Fruit fly (Drosophila melanogaster): ENCODE results near the gene pths.

The pths gene

dm6 chr2L:21096448-21096994 lies 46.5 kb upstream of the pths start, which contains the start of gene CG34136 (continued):
- TF ChIP-seq CG1832 (GFP tag; optimal IDR thresholded peaks at IDR 0.05), result no peak
- peak; percentile 3 for TF ChIP-seq shn (GFP tag; optimal IDR thresholded peaks at IDR 0.05)
- peak; percentile 59 for TF ChIP-seq pros (GFP tag; optimal IDR thresholded peaks at IDR 0.05)
- peak; percentile 58 for TF ChIP-seq CG4424 (GFP tag; optimal IDR thresholded peaks at IDR 0.05)
- peak; percentile 13 for TF ChIP-seq CG7987 (GFP tag; optimal IDR thresholded peaks at IDR 0.05)
- no peak; the same call in 2 of the 3 replicates for TF ChIP-seq CG11456 (GFP tag; IDR thresholded peaks at IDR 0.05)
- TF ChIP-seq ATbp (GFP tag; optimal IDR thresholded peaks at IDR 0.05), result no peak
- TF ChIP-seq CG4404 (GFP tag; IDR thresholded peaks at IDR 0.05), result no peak
- peak; percentile 6; the same call in 1 of the 2 replicates for TF ChIP-seq MBD-R2 (GFP tag; IDR thresholded peaks at IDR 0.05)
- peak; percentile 69 for TF ChIP-seq CG10431 (GFP tag; optimal IDR thresholded peaks at IDR 0.05)
- peak; percentile 25 for TF ChIP-seq CG2120 (GFP tag; optimal IDR thresholded peaks at IDR 0.05)
- peak; percentile 56 for TF ChIP-seq CG17359 (tag; optimal IDR thresholded peaks at IDR 0.05)
- TF ChIP-seq ewg (GFP tag; optimal IDR thresholded peaks at IDR 0.05), result no peak
- TF ChIP-seq CG17385 (GFP tag; optimal IDR thresholded peaks at IDR 0.05), result no peak
- peak; percentile 87 for TF ChIP-seq sqz (GFP tag; optimal IDR thresholded peaks at IDR 0.05)
- peak; percentile 22 for TF ChIP-seq CG12155 (GFP tag; optimal IDR thresholded peaks at IDR 0.05)
- TF ChIP-seq grau (tag; optimal IDR thresholded peaks at IDR 0.05), result peak; percentile 36
- 0 out of 3 replicates have a peak, but pooled peaks have one; percentile 9 for TF ChIP-seq CG34224 (GFP tag; IDR thresholded peaks at IDR 0.05; ENCODE audit: partially characterized antibody)
- TF ChIP-seq H2.0 (GFP tag; IDR thresholded peaks at IDR 0.05), result no peak
- no peak for TF ChIP-seq insv (GFP tag; optimal IDR thresholded peaks at IDR 0.05)
- no peak for TF ChIP-seq trem (tag; optimal IDR thresholded peaks at IDR 0.05)
- TF ChIP-seq dysf (GFP tag; IDR thresholded peaks at IDR 0.05), result no peak
- TF ChIP-seq CG1603 (tag; optimal IDR thresholded peaks at IDR 0.05), result no peak
- no peak for TF ChIP-seq corto (GFP tag; optimal IDR thresholded peaks at IDR 0.05)
- no peak for TF ChIP-seq wor (GFP tag; IDR thresholded peaks at IDR 0.05)
- peak; percentile 18 for TF ChIP-seq tin (GFP tag; optimal IDR thresholded peaks at IDR 0.05)
- peak; percentile 70 for TF ChIP-seq gem (tag; optimal IDR thresholded peaks at IDR 0.05)
- TF ChIP-seq HmgZ (tag; optimal IDR thresholded peaks at IDR 0.05), result no peak
- TF ChIP-seq chinmo (GFP tag; IDR thresholded peaks at IDR 0.05; ENCODE audit: partially characterized antibody), result peak; percentile 91
- no peak for TF ChIP-seq aop (GFP tag; IDR thresholded peaks at IDR 0.05)
- TF ChIP-seq CG3281 (GFP tag; optimal IDR thresholded peaks at IDR 0.05), result peak; percentile 39
- TF ChIP-seq her (GFP tag; optimal IDR thresholded peaks at IDR 0.05), result peak; percentile 9
- TF ChIP-seq Fer3 (tag; optimal IDR thresholded peaks at IDR 0.05), result no peak
- TF ChIP-seq MTF-1 (GFP tag; optimal IDR thresholded peaks at IDR 0.05; ENCODE audit: borderline replicate concordance), result no peak
- TF ChIP-seq nom (GFP tag; optimal IDR thresholded peaks at IDR 0.05), result peak; percentile 85
- peak; percentile 8 for TF ChIP-seq CG2116 (GFP tag; optimal IDR thresholded peaks at IDR 0.05)
- peak; percentile 61 for TF ChIP-seq dmrt99B (tag; optimal IDR thresholded peaks at IDR 0.05)
- TF ChIP-seq CG10147 (GFP tag; optimal IDR thresholded peaks at IDR 0.05), result no peak
- TF ChIP-seq CG30403 (GFP tag; optimal IDR thresholded peaks at IDR 0.05), result peak; percentile 53
- no peak for TF ChIP-seq CG31365 (tag; optimal IDR thresholded peaks at IDR 0.05)
- no peak for TF ChIP-seq mam (GFP tag; optimal IDR thresholded peaks at IDR 0.05)
- TF ChIP-seq ash1 (GFP tag; optimal IDR thresholded peaks at IDR 0.05), result no peak
- no peak for TF ChIP-seq CG6272 (GFP tag; IDR thresholded peaks at IDR 0.05)
- no peak for TF ChIP-seq Dip3 (GFP tag; optimal IDR thresholded peaks at IDR 0.05)
- no peak for TF ChIP-seq Camta (GFP tag; optimal IDR thresholded peaks at IDR 0.05)
- no peak for TF ChIP-seq hkb (optimal IDR thresholded peaks at IDR 0.05)
- TF ChIP-seq hkb (GFP tag; IDR thresholded peaks at IDR 0.05), result peak; percentile 49; the same call in 1 of the 2 replicates
- TF ChIP-seq CG7745 (tag; optimal IDR thresholded peaks at IDR 0.05), result no peak
- no peak for TF ChIP-seq CG16813 (GFP tag; IDR thresholded peaks at IDR 0.05; ENCODE audit: partially characterized antibody)
- no peak for TF ChIP-seq gsb-n (tag; optimal IDR thresholded peaks at IDR 0.05)
